Worm (Caenorhabditis elegans) whole organism, mixed stage, embryonic: Measurements from ENCODE around the gene oac-6.

Source experiments
- ces-1 ChIP-seq: fragments of 150-350 bp; optimal IDR thresholded peaks from 2 replicates; lab custom pipeline; 2014; ENCODE audit warnings: missing biosample characterization, missing genetic modification reagents, missing genetic modification characterization
- lin-13 ChIP-seq: fragments of 150-350 bp; optimal IDR thresholded peaks from 2 replicates; lab custom pipeline; 2014; ENCODE audit warnings: missing biosample characterization, missing genetic modification characterization
- mab-5 ChIP-seq: fragments of 150-350 bp; optimal IDR thresholded peaks from 2 replicates; lab custom pipeline; 2014; ENCODE audit warnings: missing biosample characterization, missing genetic modification characterization
- pha-4 ChIP-seq: fragments of 150-350 bp; optimal IDR thresholded peaks from 2 replicates; lab custom pipeline; 2018; ENCODE audit warnings: missing biosample characterization, missing genetic modification reagents, missing genetic modification characterization
- snpc-4 ChIP-seq: fragments of 150-350 bp; optimal IDR thresholded peaks from 2 replicates; lab custom pipeline; 2014; ENCODE audit warnings: missing biosample characterization, missing genetic modification characterization
- tbx-8 ChIP-seq: fragments of 200-800 bp; sonication (Bioruptor generic); optimal IDR thresholded peaks from 2 replicates; lab custom pipeline; 2018; ENCODE audit warnings: mild to moderate bottlenecking, missing genetic modification characterization, moderate library complexity, missing compliant biosample characterization
- unc-39 ChIP-seq: fragments of 150-350 bp; optimal IDR thresholded peaks from 2 replicates; lab custom pipeline; 2014; ENCODE audit warnings: missing biosample characterization, missing genetic modification characterization
- unc-62 ChIP-seq: fragments of 150-350 bp; optimal IDR thresholded peaks from 2 replicates; lab custom pipeline; 2014; ENCODE audit warnings: missing biosample characterization, missing genetic modification reagents, missing genetic modification characterization

DNA sequence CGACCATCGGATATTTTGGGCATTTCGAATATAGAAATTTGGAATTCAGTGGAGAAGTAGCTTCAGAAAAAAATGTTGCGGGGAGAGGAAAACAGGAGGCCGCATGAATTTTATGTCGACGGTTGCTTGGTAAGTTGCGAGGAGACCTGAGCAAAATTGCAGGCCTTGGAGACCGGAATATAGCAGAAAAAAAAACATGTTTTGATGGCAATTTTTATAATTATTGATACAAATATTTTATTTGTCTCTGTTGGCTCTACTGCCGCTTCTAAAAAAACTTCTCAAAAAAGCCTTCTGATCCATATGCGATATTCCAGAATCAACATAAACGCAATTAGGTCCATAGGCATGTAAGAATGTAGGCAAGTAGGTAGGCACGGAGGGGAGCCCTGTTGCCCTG is 27.2 kb upstream of the oac-6 start, which contains the start of gene pacl-1:
- no peak for TF ChIP-seq tbx-8
- no peak for TF ChIP-seq lin-13 (tag; lab: Kevin White, UChicago)
- no peak for TF ChIP-seq mab-5
- no peak for TF ChIP-seq snpc-4
- no peak for TF ChIP-seq ces-1
- no peak for TF ChIP-seq unc-62 (GFP tag; lab: Kevin White, UChicago)
- TF ChIP-seq unc-39 (tag; lab: Kevin White, UChicago): no peak
- no peak for TF ChIP-seq pha-4 (tag; lab: Kevin White, UChicago)
